Worm (Caenorhabditis elegans): Measurements from ENCODE around the gene Y60A3A.16.

Gene Y60A3A.16

DNA sequence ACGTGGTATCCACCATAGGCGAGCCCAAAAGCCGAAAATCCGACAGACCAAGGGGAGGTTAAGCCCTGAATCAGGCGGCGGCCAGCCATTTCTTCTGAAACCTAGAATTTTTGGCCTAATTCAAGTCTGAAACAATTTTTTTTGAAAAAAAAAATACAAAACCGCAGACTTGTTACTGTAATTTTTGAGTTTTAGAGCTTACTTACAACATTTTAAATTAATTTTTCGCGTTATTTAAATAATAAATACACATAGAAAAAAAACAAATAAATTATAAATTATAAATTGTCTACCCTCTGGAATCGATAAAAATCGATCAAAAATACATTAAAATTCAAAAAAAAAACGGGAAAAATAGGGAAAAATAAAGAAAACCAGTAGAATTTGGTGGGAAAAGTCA is 24.0 kb upstream of the Y60A3A.16 start, which contains the start of gene dhs-24:
dhs-24 (minus strand) TSS at position 101 of the 400 bp plus-strand sequence.
- TF ChIP-seq tbx-11 (GFP tag; IDR thresholded peaks at IDR 0.05) (no peak), ceh-13 (GFP tag; optimal IDR thresholded peaks at IDR 0.05) (no peak), B0310.2 (tag; optimal IDR thresholded peaks at IDR 0.05) (no peak), F13C5.2 (tag; optimal IDR thresholded peaks at IDR 0.05) (no peak), flt-1 (GFP tag; IDR thresholded peaks at IDR 0.05) (no peak), scrt-1 (GFP tag; IDR thresholded peaks at IDR 0.05) (no peak), hmg-4 (GFP tag; optimal IDR thresholded peaks at IDR 0.05) (no peak), ceh-36 (tag; optimal IDR thresholded peaks at IDR 0.05) (no peak), ets-7 (tag; optimal IDR thresholded peaks at IDR 0.05) (no peak), hmbx-1 (tag; optimal IDR thresholded peaks at IDR 0.05) (no peak), tbx-37 (GFP tag; conservative IDR thresholded peaks at IDR 0.05) (no peak), hnd-1 (tag; optimal IDR thresholded peaks at IDR 0.05) (no peak), sea-1 (GFP tag; conservative IDR thresholded peaks at IDR 0.05) (no peak), ama-1 (optimal IDR thresholded peaks at IDR 0.05) (no peak), tra-4 (tag; optimal IDR thresholded peaks at IDR 0.05) (no peak)

DNA sequence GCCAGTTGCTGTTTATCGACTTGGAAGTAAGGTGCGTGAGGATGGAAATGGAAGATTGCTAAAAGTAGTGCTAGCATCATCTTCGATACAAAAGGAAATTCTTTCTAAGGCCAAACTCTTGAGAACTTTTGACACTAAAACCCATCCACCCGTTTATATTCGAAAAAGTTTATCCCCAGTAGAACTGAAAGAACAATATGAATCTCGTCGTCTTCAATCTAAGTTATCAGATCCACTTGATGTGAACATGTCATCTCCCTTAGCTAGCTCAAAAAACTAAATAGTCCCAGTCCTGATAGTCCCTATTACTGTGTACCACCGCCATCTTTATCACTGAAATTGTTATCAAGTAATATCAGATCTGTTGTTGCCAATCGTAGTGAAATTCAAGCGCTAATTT is 14.4 kb upstream of the Y60A3A.16 start:
- TF ChIP-seq flt-1 (GFP tag; IDR thresholded peaks at IDR 0.05) = no peak
- no peak for TF ChIP-seq hmbx-1 (tag; optimal IDR thresholded peaks at IDR 0.05)

DNA sequence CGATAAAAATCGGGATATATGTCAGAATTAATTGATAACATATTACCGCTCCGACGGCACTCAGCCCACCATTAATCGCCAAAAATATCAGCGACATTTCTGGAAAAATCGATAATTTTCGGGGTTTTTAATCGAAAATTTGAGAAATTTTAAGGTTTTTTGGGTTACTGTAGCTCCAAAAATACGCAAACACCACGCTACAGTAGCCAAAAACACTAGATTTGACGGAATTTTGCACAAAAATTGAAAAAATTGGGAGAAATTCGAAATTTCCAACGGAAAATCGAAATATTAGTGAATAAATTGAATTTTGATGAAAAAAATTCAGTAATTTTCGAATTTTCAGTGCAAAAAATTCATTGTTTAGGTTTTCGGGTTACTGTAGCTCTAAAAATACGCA is 11.7 kb upstream of the Y60A3A.16 start, which contains the start of gene algn-7:
algn-7 (minus strand) TSS at position 101 of the 400 bp plus-strand sequence.
- TF ChIP-seq scrt-1 (GFP tag; IDR thresholded peaks at IDR 0.05) (no peak), ceh-13 (GFP tag; optimal IDR thresholded peaks at IDR 0.05) (no peak), ama-1 (optimal IDR thresholded peaks at IDR 0.05) (no peak), ceh-36 (tag; optimal IDR thresholded peaks at IDR 0.05) (no peak), hnd-1 (tag; optimal IDR thresholded peaks at IDR 0.05) (no peak), tra-4 (tag; optimal IDR thresholded peaks at IDR 0.05) (no peak), tbx-11 (GFP tag; IDR thresholded peaks at IDR 0.05) (no peak), B0310.2 (tag; optimal IDR thresholded peaks at IDR 0.05) (no peak), hmbx-1 (tag; optimal IDR thresholded peaks at IDR 0.05) (no peak), ets-7 (tag; optimal IDR thresholded peaks at IDR 0.05) (no peak), hmg-4 (GFP tag; optimal IDR thresholded peaks at IDR 0.05) (no peak), tbx-37 (GFP tag; conservative IDR thresholded peaks at IDR 0.05) (no peak), pes-1 (GFP tag; IDR thresholded peaks at IDR 0.05) (no peak), sea-1 (GFP tag; conservative IDR thresholded peaks at IDR 0.05) (no peak), F13C5.2 (tag; optimal IDR thresholded peaks at IDR 0.05) (no peak), flt-1 (GFP tag; IDR thresholded peaks at IDR 0.05) (no peak), aly-1 (tag; optimal IDR thresholded peaks at IDR 0.05) (no peak)

DNA sequence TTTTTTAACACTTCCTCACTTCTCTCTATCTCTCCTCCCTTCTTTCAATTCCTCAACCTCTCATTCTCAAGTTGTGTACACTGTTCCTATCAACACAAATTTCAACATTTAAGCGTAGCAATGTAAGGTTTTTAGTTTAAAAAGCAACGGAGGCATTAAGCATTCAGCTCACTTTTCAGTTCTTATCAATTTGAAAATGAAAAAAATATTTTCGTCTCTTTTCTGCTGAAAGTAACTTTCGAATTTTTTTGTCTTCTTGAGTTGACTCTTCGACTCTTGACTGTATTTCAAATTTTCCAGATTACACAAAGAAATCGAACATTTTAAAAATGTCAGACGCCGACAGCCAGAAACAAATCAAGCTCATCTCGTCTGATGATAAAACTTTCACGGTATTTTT is 1.4 kb upstream of the Y60A3A.16 start, which contains the start of gene skr-4:
skr-4 (plus strand) TSS at position 301 of the 400 bp plus-strand sequence.
- TF ChIP-seq scrt-1 (GFP tag; IDR thresholded peaks at IDR 0.05) (no peak), ets-7 (tag; optimal IDR thresholded peaks at IDR 0.05) (no peak), ceh-36 (tag; optimal IDR thresholded peaks at IDR 0.05) (no peak), pes-1 (GFP tag; IDR thresholded peaks at IDR 0.05) (no peak), hnd-1 (tag; optimal IDR thresholded peaks at IDR 0.05) (no peak), hmbx-1 (tag; optimal IDR thresholded peaks at IDR 0.05) (no peak), hmg-4 (GFP tag; optimal IDR thresholded peaks at IDR 0.05) (no peak), tbx-11 (GFP tag; IDR thresholded peaks at IDR 0.05) (no peak), tbx-37 (GFP tag; conservative IDR thresholded peaks at IDR 0.05) (no peak)

DNA sequence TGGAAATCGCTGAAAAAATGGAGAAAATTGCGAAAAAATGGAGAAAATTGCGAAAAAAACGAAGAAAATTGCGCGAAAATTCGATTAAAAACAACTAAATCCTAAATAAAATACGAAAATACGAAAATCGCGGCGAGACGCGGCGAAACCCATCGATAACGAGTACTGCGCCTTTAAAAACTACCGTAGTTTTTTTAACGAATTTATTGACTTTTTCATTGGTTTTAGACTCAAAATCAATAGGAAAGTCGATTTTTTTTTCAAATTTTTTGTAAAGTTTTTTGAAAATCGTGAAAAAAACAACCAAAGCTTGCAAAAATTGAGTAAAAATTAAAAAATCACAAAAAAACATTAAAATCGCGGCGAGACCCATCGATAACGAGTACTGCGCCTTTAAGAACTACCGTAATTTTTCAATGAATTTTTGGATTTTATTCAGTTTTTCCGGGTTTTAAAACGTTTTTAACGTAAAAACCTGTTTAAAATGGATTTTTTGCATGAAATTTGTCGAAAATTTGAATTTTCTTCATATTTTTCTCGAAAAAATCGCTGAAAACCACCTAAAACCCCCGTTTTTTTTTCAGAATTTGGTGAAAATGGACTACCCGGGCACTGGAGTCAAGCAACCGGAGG is 6.4 kb downstream of the Y60A3A.16 start, which contains the start of the genes chk-2 and Y60A3A.19:
chk-2 (minus strand) TSS at position 51 of the 633 bp plus-strand sequence.
Y60A3A.19 (plus strand) TSS at position 583 of the 633 bp plus-strand sequence.
- TF ChIP-seq scrt-1 (GFP tag; IDR thresholded peaks at IDR 0.05) (no peak), F13C5.2 (tag; optimal IDR thresholded peaks at IDR 0.05) (no peak), B0310.2 (tag; optimal IDR thresholded peaks at IDR 0.05) (no peak), flt-1 (GFP tag; IDR thresholded peaks at IDR 0.05) (no peak), ceh-13 (GFP tag; optimal IDR thresholded peaks at IDR 0.05) (no peak), aly-1 (tag; optimal IDR thresholded peaks at IDR 0.05) (no peak), tbx-11 (GFP tag; IDR thresholded peaks at IDR 0.05) (no peak), hmbx-1 (tag; optimal IDR thresholded peaks at IDR 0.05) (no peak), ets-7 (tag; optimal IDR thresholded peaks at IDR 0.05) (no peak)

DNA sequence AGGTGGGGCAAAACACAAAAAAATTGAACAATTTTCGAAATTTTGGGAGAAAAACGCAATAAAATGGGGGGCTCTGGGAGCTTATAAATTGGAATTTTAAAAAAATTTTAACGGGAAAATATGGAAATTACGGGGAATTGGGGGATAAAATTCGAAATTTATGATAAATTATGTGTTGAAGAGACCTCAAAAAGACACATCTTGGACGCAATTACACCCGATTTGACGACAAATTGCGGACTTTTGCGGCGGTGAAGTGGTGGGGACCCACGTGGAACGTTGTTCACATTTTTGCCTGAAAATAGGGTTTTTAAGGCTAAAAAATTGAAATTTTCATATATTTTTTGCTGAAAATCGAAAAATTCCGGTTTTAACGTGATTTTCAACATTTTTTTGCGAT is 13.7 kb downstream of the Y60A3A.16 start:
- TF ChIP-seq ceh-13 (GFP tag; optimal IDR thresholded peaks at IDR 0.05) = no peak
- no peak for TF ChIP-seq F13C5.2 (tag; optimal IDR thresholded peaks at IDR 0.05)
- TF ChIP-seq pes-1 (GFP tag; IDR thresholded peaks at IDR 0.05) = no peak
- TF ChIP-seq flt-1 (GFP tag; IDR thresholded peaks at IDR 0.05) = no peak
- no peak for TF ChIP-seq sea-1 (GFP tag; conservative IDR thresholded peaks at IDR 0.05)
- TF ChIP-seq tbx-11 (GFP tag; IDR thresholded peaks at IDR 0.05) = no peak

DNA sequence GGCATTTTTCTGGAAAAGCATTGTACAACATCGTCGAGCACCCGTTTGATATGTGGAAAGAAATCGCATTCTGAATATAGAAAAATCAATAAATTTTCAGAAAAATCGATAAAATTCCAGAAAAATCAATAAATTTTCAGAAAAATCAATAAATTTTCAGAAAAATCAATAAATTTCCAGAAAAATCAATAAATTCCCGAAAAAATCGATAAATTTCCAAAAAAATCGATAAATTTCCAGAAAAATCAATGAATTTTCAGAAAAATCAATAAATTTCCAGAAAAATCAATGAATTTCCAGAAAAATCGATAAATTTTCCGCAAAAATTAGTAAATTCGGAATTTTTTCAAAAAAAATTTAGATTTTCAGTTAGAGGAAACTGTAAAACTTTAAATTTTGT is 15.1 kb downstream of the Y60A3A.16 start, which contains the start of gene fars-2:
fars-2 (minus strand) TSS at position 70 of the 400 bp plus-strand sequence.
- TF ChIP-seq B0310.2 (tag; optimal IDR thresholded peaks at IDR 0.05) (no peak), ets-7 (tag; optimal IDR thresholded peaks at IDR 0.05) (no peak), sea-1 (GFP tag; conservative IDR thresholded peaks at IDR 0.05) (no peak), hnd-1 (tag; optimal IDR thresholded peaks at IDR 0.05) (no peak), ceh-36 (tag; optimal IDR thresholded peaks at IDR 0.05) (no peak), tbx-37 (GFP tag; conservative IDR thresholded peaks at IDR 0.05) (no peak), tbx-11 (GFP tag; IDR thresholded peaks at IDR 0.05) (no peak), hmbx-1 (tag; optimal IDR thresholded peaks at IDR 0.05) (no peak), hmg-4 (GFP tag; optimal IDR thresholded peaks at IDR 0.05) (no peak), tra-4 (tag; optimal IDR thresholded peaks at IDR 0.05) (no peak), aly-1 (tag; optimal IDR thresholded peaks at IDR 0.05) (no peak), scrt-1 (GFP tag; IDR thresholded peaks at IDR 0.05) (no peak), ceh-13 (GFP tag; optimal IDR thresholded peaks at IDR 0.05) (no peak), ama-1 (optimal IDR thresholded peaks at IDR 0.05) (no peak)
